Fruit fly (Drosophila melanogaster) whole organism, embryonic: ENCODE data around the gene endos.

ENCODE experiments used
- ATbp ChIP-seq: fragments of 200-800 bp; sonication (Bioruptor generic); optimal IDR thresholded peaks from 2 replicates; lab custom pipeline; 2017; ENCODE audit warnings: missing biosample characterization, mild to moderate bottlenecking, missing genetic modification characterization, missing genetic modification reagents
- BEAF-32 ChIP-seq: fragments of 200-800 bp; sonication (Bioruptor generic); optimal IDR thresholded peaks from 3 replicates; lab custom pipeline; 2017; ENCODE audit warnings: missing biosample characterization, missing genetic modification characterization, mild to moderate bottlenecking, moderate library complexity, missing genetic modification reagents
- Bdp1 ChIP-seq: fragments of 200-800 bp; sonication (Bioruptor generic); optimal IDR thresholded peaks from 3 replicates; lab custom pipeline; 2016; ENCODE audit warnings: missing biosample characterization, missing genetic modification characterization
- Bgb ChIP-seq: fragments of 200-800 bp; sonication (Bioruptor generic); IDR thresholded peaks from 2 replicates; pipeline ENCODE4 v1.3.6; 2022; ENCODE audit warnings: missing biosample characterization, missing genetic modification characterization; ENCODE audit not compliant: partially characterized antibody
- BtbVII ChIP-seq: fragments of 200-800 bp; sonication (Bioruptor generic); optimal IDR thresholded peaks from 3 replicates; lab custom pipeline; 2017; ENCODE audit warnings: missing biosample characterization, mild to moderate bottlenecking, missing genetic modification characterization
- CG10267 ChIP-seq: fragments of 200-800 bp; sonication (Bioruptor generic); optimal IDR thresholded peaks from 2 replicates; lab custom pipeline; 2018; ENCODE audit warnings: missing biosample characterization, mild to moderate bottlenecking, missing genetic modification characterization, moderate library complexity
- CG10274 ChIP-seq: fragments of 200-800 bp; sonication (Bioruptor generic); optimal IDR thresholded peaks from 3 replicates; lab custom pipeline; 2017; ENCODE audit warnings: missing biosample characterization, mild to moderate bottlenecking, missing genetic modification characterization
- CG10565 ChIP-seq: fragments of 200-800 bp; sonication (Bioruptor generic); optimal IDR thresholded peaks from 3 replicates; lab custom pipeline; 2016; ENCODE audit warnings: missing biosample characterization, mild to moderate bottlenecking, missing genetic modification characterization
- CG11085 ChIP-seq: fragments of 200-800 bp; sonication (Bioruptor generic); IDR thresholded peaks from 2 replicates; pipeline ENCODE4 v1.3.6; 2022; ENCODE audit warnings: missing biosample characterization, missing genetic modification characterization
- CG15011 ChIP-seq: fragments of 200-800 bp; sonication (Bioruptor generic); optimal IDR thresholded peaks from 3 replicates; lab custom pipeline; 2018; ENCODE audit warnings: missing biosample characterization, mild to moderate bottlenecking, missing genetic modification characterization
- CG15479 ChIP-seq: fragments of 200-800 bp; sonication (Bioruptor generic); optimal IDR thresholded peaks from 3 replicates; lab custom pipeline; 2019; ENCODE audit warnings: missing biosample characterization, mild to moderate bottlenecking, missing genetic modification characterization, moderate library complexity
- CG15601 ChIP-seq: fragments of 200-800 bp; sonication (Bioruptor generic); optimal IDR thresholded peaks from 3 replicates; lab custom pipeline; 2019; ENCODE audit warnings: missing biosample characterization, mild to moderate bottlenecking, missing genetic modification characterization, moderate library complexity
- CG1647 ChIP-seq: fragments of 200-800 bp; sonication (Bioruptor generic); optimal IDR thresholded peaks from 3 replicates; lab custom pipeline; 2016; ENCODE audit warnings: missing biosample characterization, missing genetic modification characterization
- CG17186 ChIP-seq: fragments of 200-800 bp; sonication (Bioruptor generic); optimal IDR thresholded peaks from 3 replicates; lab custom pipeline; 2017; ENCODE audit warnings: missing biosample characterization, missing genetic modification reagents, missing genetic modification characterization
- CG17361 ChIP-seq: fragments of 200-800 bp; sonication (Bioruptor generic); IDR thresholded peaks from 3 replicates; pipeline ENCODE4 v1.3.6; 2022; ENCODE audit warnings: missing biosample characterization, missing genetic modification characterization
- CG2116 ChIP-seq: fragments of 200-800 bp; sonication (Bioruptor generic); optimal IDR thresholded peaks from 3 replicates; lab custom pipeline; 2018; ENCODE audit warnings: missing biosample characterization, mild to moderate bottlenecking, missing genetic modification characterization
- CG2199 ChIP-seq: fragments of 200-800 bp; sonication (Bioruptor generic); IDR thresholded peaks from 3 replicates; pipeline ENCODE4 v1.3.6; 2022; ENCODE audit warnings: missing biosample characterization, missing genetic modification characterization
- CG2889 ChIP-seq: fragments of 200-800 bp; sonication (Bioruptor generic); IDR thresholded peaks from 3 replicates; pipeline ENCODE4 v1.3.6; 2022; ENCODE audit warnings: missing biosample characterization, missing genetic modification characterization
- CG32772 ChIP-seq: fragments of 200-800 bp; sonication (Bioruptor generic); IDR thresholded peaks from 2 replicates; pipeline ENCODE4 v1.3.6; 2022; ENCODE audit warnings: missing biosample characterization, missing genetic modification characterization
- CG3281 ChIP-seq: fragments of 200-800 bp; sonication (Bioruptor generic); optimal IDR thresholded peaks from 3 replicates; lab custom pipeline; 2017; ENCODE audit warnings: missing biosample characterization, mild to moderate bottlenecking, missing genetic modification characterization
- CG4328 ChIP-seq: fragments of 200-800 bp; sonication (Bioruptor generic); optimal IDR thresholded peaks from 3 replicates; lab custom pipeline; 2017; ENCODE audit warnings: missing biosample characterization, missing genetic modification reagents, missing genetic modification characterization
- CG7963 ChIP-seq: fragments of 200-800 bp; sonication (Bioruptor generic); IDR thresholded peaks from 3 replicates; pipeline ENCODE4 v1.3.6; 2022; ENCODE audit warnings: missing biosample characterization, missing genetic modification characterization; ENCODE audit not compliant: partially characterized antibody
- Elba2 ChIP-seq: fragments of 200-800 bp; sonication (Bioruptor generic); optimal IDR thresholded peaks from 3 replicates; lab custom pipeline; 2016; ENCODE audit warnings: missing biosample characterization, missing genetic modification characterization
- Fer1 ChIP-seq: fragments of 200-800 bp; sonication (Bioruptor generic); optimal IDR thresholded peaks from 2 replicates; lab custom pipeline; 2017; ENCODE audit warnings: missing biosample characterization, mild to moderate bottlenecking, missing genetic modification characterization
- Hand ChIP-seq: fragments of 200-800 bp; sonication (Bioruptor generic); optimal IDR thresholded peaks from 2 replicates; lab custom pipeline; 2017; ENCODE audit warnings: mild to moderate bottlenecking, missing biosample characterization, missing genetic modification reagents, missing genetic modification characterization
- Max ChIP-seq: fragments of 200-800 bp; sonication (Bioruptor generic); optimal IDR thresholded peaks from 2 replicates; lab custom pipeline; 2016; ENCODE audit warnings: missing biosample characterization, mild to moderate bottlenecking, missing genetic modification characterization
- Sox100B ChIP-seq: fragments of 200-800 bp; sonication (Bioruptor generic); optimal IDR thresholded peaks from 3 replicates; lab custom pipeline; 2018; ENCODE audit warnings: missing biosample characterization, mild to moderate bottlenecking, missing genetic modification characterization
- Sry-δ ChIP-seq: fragments of 200-800 bp; sonication (Bioruptor generic); optimal IDR thresholded peaks from 2 replicates; lab custom pipeline; 2016; ENCODE audit warnings: missing biosample characterization, missing genetic modification characterization
- Vsx1 ChIP-seq: fragments of 200-800 bp; sonication (Bioruptor generic); optimal IDR thresholded peaks from 2 replicates; lab custom pipeline; 2017; ENCODE audit warnings: missing biosample characterization, mild to moderate bottlenecking, missing genetic modification characterization, missing genetic modification reagents
- ase ChIP-seq: fragments of 200-800 bp; sonication (Bioruptor generic); IDR thresholded peaks from 3 replicates; pipeline ENCODE4 v1.3.6; 2022; ENCODE audit warnings: missing biosample characterization, missing genetic modification characterization
- chif ChIP-seq, 2 experiments: fragments of 200-800 bp; sonication (Bioruptor generic); optimal IDR thresholded peaks; 3 replicates each; lab custom pipeline; 2016; ENCODE audit warnings: missing biosample characterization in 2 of 2, missing genetic modification characterization in 2 of 2
- chinmo ChIP-seq: fragments of 200-800 bp; sonication (Bioruptor generic); IDR thresholded peaks from 4 replicates; pipeline ENCODE4 v1.3.6; 2022; ENCODE audit warnings: missing biosample characterization, missing genetic modification characterization; ENCODE audit not compliant: partially characterized antibody
- chn ChIP-seq: fragments of 200-800 bp; sonication (Bioruptor generic); optimal IDR thresholded peaks from 2 replicates; lab custom pipeline; 2016; ENCODE audit warnings: missing biosample characterization, missing genetic modification characterization
- ci ChIP-seq: fragments of 200-800 bp; sonication (Bioruptor generic); IDR thresholded peaks from 3 replicates; pipeline ENCODE4 v1.3.6; 2022; ENCODE audit warnings: missing biosample characterization, missing genetic modification characterization
- crol ChIP-seq: fragments of 200-800 bp; sonication (Bioruptor generic); IDR thresholded peaks from 2 replicates; pipeline ENCODE4 v1.3.6; 2022; ENCODE audit warnings: missing biosample characterization, missing genetic modification characterization
- dm ChIP-seq: fragments of 200-800 bp; sonication (Bioruptor generic); optimal IDR thresholded peaks from 3 replicates; lab custom pipeline; 2016; ENCODE audit warnings: missing biosample characterization, missing genetic modification characterization
- fd96Cb ChIP-seq: fragments of 200-800 bp; sonication (Bioruptor generic); optimal IDR thresholded peaks from 2 replicates; lab custom pipeline; 2018; ENCODE audit warnings: missing biosample characterization, mild to moderate bottlenecking, missing genetic modification characterization, moderate library complexity
- fu2 ChIP-seq: fragments of 200-800 bp; sonication (Bioruptor generic); optimal IDR thresholded peaks from 2 replicates; lab custom pipeline; 2016; ENCODE audit warnings: missing biosample characterization, missing genetic modification characterization
- hbn ChIP-seq: fragments of 200-800 bp; sonication (Bioruptor generic); IDR thresholded peaks from 2 replicates; pipeline ENCODE4 v1.3.6; 2022; ENCODE audit warnings: missing biosample characterization, missing genetic modification characterization; ENCODE audit not compliant: partially characterized antibody
- ind ChIP-seq: fragments of 200-800 bp; sonication (Bioruptor generic); optimal IDR thresholded peaks from 3 replicates; lab custom pipeline; 2016; ENCODE audit warnings: missing biosample characterization, missing genetic modification characterization
- kni ChIP-seq: fragments of 200-800 bp; sonication (Bioruptor generic); optimal IDR thresholded peaks from 3 replicates; lab custom pipeline; 2017; ENCODE audit warnings: mild to moderate bottlenecking, missing biosample characterization, missing genetic modification reagents, missing genetic modification characterization
- sd ChIP-seq: fragments of 200-800 bp; sonication (Bioruptor generic); optimal IDR thresholded peaks from 3 replicates; lab custom pipeline; 2018; ENCODE audit warnings: missing biosample characterization, mild to moderate bottlenecking, missing genetic modification characterization, moderate library complexity
- tin ChIP-seq: fragments of 200-800 bp; sonication (Bioruptor generic); optimal IDR thresholded peaks from 3 replicates; lab custom pipeline; 2016; ENCODE audit warnings: missing biosample characterization, missing genetic modification characterization
- tll ChIP-seq, 2 experiments: fragments of 200-800 bp in 1 of 2; fragments of >200 bp in 1 of 2; sonication (Bioruptor generic) in 1 of 2; optimal IDR thresholded peaks; 2 replicates each; lab custom pipeline; 2017 to 2019; ENCODE audit warnings: missing biosample characterization in 2 of 2, missing genetic modification characterization in 2 of 2, mild to moderate bottlenecking in 1 of 2, moderate library complexity in 1 of 2
- usp ChIP-seq: fragments of >200 bp; optimal IDR thresholded peaks from 2 replicates; lab custom pipeline; 2017; ENCODE audit warnings: missing biosample characterization, missing genetic modification characterization
- yki ChIP-seq: fragments of >200 bp; optimal IDR thresholded peaks from 3 replicates; lab custom pipeline; 2018

Gene endos

dm6 chr3L:14003297-14004040 lies 28.0 kb downstream of the endos start (continued):
- TF ChIP-seq CG15601 (tag; lab: Kevin White, UChicago) (no peak), CG3281 (GFP tag; lab: Kevin White, UChicago) (peak; percentile 27), Elba2 (no peak), CG15479 (GFP tag; lab: Kevin White, UChicago) (peak; percentile 68)

dm6 chr3L:14002524-14003135 lies 28.9 kb downstream of the endos start:
- TF ChIP-seq CG32772 (GFP tag; lab: Robert Waterston, UW) = no peak
- TF ChIP-seq chn (GFP tag; lab: Kevin White, UChicago) = no peak
- peak; percentile 89 for TF ChIP-seq sd (tag; lab: Kevin White, UChicago)
- no peak for TF ChIP-seq tin
- no peak for TF ChIP-seq Hand (GFP tag; lab: Kevin White, UChicago)
- no peak for TF ChIP-seq Bdp1
- TF ChIP-seq CG11085 = no peak
- peak; percentile 27 for TF ChIP-seq Fer1 (GFP tag; lab: Kevin White, UChicago)
- no peak for TF ChIP-seq ATbp (GFP tag; lab: Kevin White, UChicago)
- no peak for TF ChIP-seq crol (GFP tag; lab: Robert Waterston, UW)
- no peak for TF ChIP-seq tll (GFP tag; optimal IDR thresholded peaks at IDR 0.05; lab: Kevin White, UChicago)
- TF ChIP-seq CG4328 (GFP tag; lab: Kevin White, UChicago) = no peak
- TF ChIP-seq usp = no peak
- no peak for TF ChIP-seq Max (GFP tag; lab: Kevin White, UChicago)
- 0 out of 3 replicates have a peak, but pooled peaks have one; percentile 39 for TF ChIP-seq CG7963 (GFP tag; lab: Robert Waterston, UW)
- 0 out of 3 replicates have a peak, but pooled peaks have one; percentile 42 for TF ChIP-seq ci (GFP tag; lab: Robert Waterston, UW)
- TF ChIP-seq CG2116 = no peak
- no peak for TF ChIP-seq hbn (GFP tag; lab: Robert Waterston, UW)
- TF ChIP-seq Vsx1 (GFP tag; lab: Kevin White, UChicago) = no peak
- peak; percentile 50 for TF ChIP-seq dm (GFP tag; lab: Kevin White, UChicago)
- peak; percentile 8; the same call in 1 of the 3 replicates for TF ChIP-seq CG17361
- peak; percentile 11 for TF ChIP-seq Sry-δ (GFP tag; lab: Kevin White, UChicago)
- TF ChIP-seq chinmo (GFP tag; lab: Robert Waterston, UW) = peak; percentile 85; the same call in 3 of the 4 replicates
- TF ChIP-seq CG2199 = peak; percentile 67; the same call in 1 of the 3 replicates
- TF ChIP-seq CG17186 = peak; percentile 60
- TF ChIP-seq kni (GFP tag; lab: Kevin White, UChicago) = peak; percentile 12
- TF ChIP-seq fd96Cb (tag; lab: Kevin White, UChicago) = no peak
- no peak for TF ChIP-seq CG2889 (GFP tag; lab: Robert Waterston, UW)
- TF ChIP-seq CG1647 (GFP tag; lab: Kevin White, UChicago) = no peak
- no peak for TF ChIP-seq ind (GFP tag; lab: Kevin White, UChicago)
- TF ChIP-seq BEAF-32 (GFP tag; lab: Kevin White, UChicago) = peak; percentile 13
- TF ChIP-seq CG10267 (tag; lab: Kevin White, UChicago) = no peak
- TF ChIP-seq fu2 (GFP tag; lab: Kevin White, UChicago) = no peak
- no peak for TF ChIP-seq CG10565 (GFP tag; lab: Kevin White, UChicago)
- no peak for TF ChIP-seq yki (lab: Kevin White, UChicago)
- TF ChIP-seq CG15011 (GFP tag; lab: Kevin White, UChicago) = no peak
- no peak for TF ChIP-seq chif (GFP tag; optimal IDR thresholded peaks at IDR 0.05; lab: Kevin White, UChicago)
- TF ChIP-seq Bgb (GFP tag; lab: Robert Waterston, UW) = peak; percentile 36; the same call in 1 of the 2 replicates
- no peak for TF ChIP-seq Sox100B (GFP tag; lab: Kevin White, UChicago)
- no peak for TF ChIP-seq CG10274 (GFP tag; lab: Kevin White, UChicago)
- no peak for TF ChIP-seq ase (GFP tag; lab: Robert Waterston, UW)
- no peak for TF ChIP-seq BtbVII (GFP tag; lab: Kevin White, UChicago)
